Worm (Caenorhabditis elegans) whole organism, young adult: ENCODE results near the gene lips-17.

ENCODE experiments used
- B0019.2 ChIP-seq: fragments of 200-800 bp; sonication (Bioruptor generic); conservative IDR thresholded peaks from 2 replicates; pipeline ENCODE4 v1.3.6; 2022; ENCODE audit warnings: missing genetic modification reagents, missing genetic modification characterization, missing compliant biosample characterization
- B0261.1 ChIP-seq: sonication (generic microtip); optimal IDR thresholded peaks from 2 replicates; lab custom pipeline; 2016; ENCODE audit warnings: mild to moderate bottlenecking, missing genetic modification characterization, moderate library complexity, missing compliant biosample characterization
- C06A6.2 ChIP-seq: fragments of 200-800 bp; sonication (Bioruptor generic); conservative IDR thresholded peaks from 2 replicates; pipeline ENCODE4 v1.3.6; 2022; ENCODE audit warnings: missing genetic modification characterization, missing compliant biosample characterization
- C17E4.6 ChIP-seq: fragments of 200-800 bp; sonication (Bioruptor generic); IDR thresholded peaks from 2 replicates; pipeline ENCODE4 v1.3.6; 2022; ENCODE audit warnings: missing genetic modification reagents, missing genetic modification characterization, missing compliant biosample characterization
- F23B12.7 ChIP-seq: sonication (generic microtip); optimal IDR thresholded peaks from 2 replicates; lab custom pipeline; 2017; ENCODE audit warnings: missing genetic modification characterization, mild to moderate bottlenecking, missing compliant biosample characterization, antibody characterized with exemption, moderate library complexity; ENCODE audit not compliant: insufficient read depth
- F37B4.10 ChIP-seq: fragments of 200-800 bp; sonication (Bioruptor generic); IDR thresholded peaks from 2 replicates; pipeline ENCODE4 v1.3.6; 2022; ENCODE audit warnings: missing genetic modification characterization, missing compliant biosample characterization
- F39B2.1 ChIP-seq: fragments of 200-800 bp; sonication (Bioruptor generic); IDR thresholded peaks from 2 replicates; pipeline ENCODE4 v1.3.6; 2022; ENCODE audit warnings: missing genetic modification reagents, missing genetic modification characterization, missing compliant biosample characterization
- K12H6.12 ChIP-seq: fragments of 200-800 bp; sonication (Bioruptor generic); optimal IDR thresholded peaks from 2 replicates; lab custom pipeline; 2018; ENCODE audit warnings: mild to moderate bottlenecking, missing genetic modification characterization, missing compliant biosample characterization
- T07F8.4 ChIP-seq: sonication (generic microtip); optimal IDR thresholded peaks from 2 replicates; lab custom pipeline; 2016; ENCODE audit warnings: mild to moderate bottlenecking, missing genetic modification characterization, moderate library complexity, missing compliant biosample characterization
- Y53G8AR.9 ChIP-seq: fragments of 200-800 bp; sonication (Bioruptor generic); conservative IDR thresholded peaks from 2 replicates; pipeline ENCODE4 v1.3.6; 2022; ENCODE audit warnings: missing genetic modification reagents, missing genetic modification characterization, missing compliant biosample characterization
- Y79H2A.3 ChIP-seq: fragments of 200-800 bp; sonication (Bioruptor generic); conservative IDR thresholded peaks from 2 replicates; pipeline ENCODE4 v1.3.6; 2022; ENCODE audit warnings: missing genetic modification reagents, missing genetic modification characterization, missing compliant biosample characterization
- aptf-3 ChIP-seq: fragments of 200-800 bp; sonication (Bioruptor generic); IDR thresholded peaks from 2 replicates; pipeline ENCODE4 v1.3.6; 2022; ENCODE audit warnings: missing genetic modification characterization, missing compliant biosample characterization
- atf-7 ChIP-seq: sonication (generic microtip); optimal IDR thresholded peaks from 2 replicates; lab custom pipeline; 2017; ENCODE audit warnings: mild to moderate bottlenecking, missing genetic modification characterization, missing compliant biosample characterization
- athp-1 ChIP-seq: sonication (generic microtip); optimal IDR thresholded peaks from 2 replicates; lab custom pipeline; 2017; ENCODE audit warnings: mild to moderate bottlenecking, missing genetic modification characterization, missing compliant biosample characterization
- cebp-1 ChIP-seq, 2 experiments: fragments of 200-800 bp in 1 of 2; sonication (Bioruptor generic) in 1 of 2; sonication (generic microtip) in 1 of 2; IDR thresholded peaks in 1 of 2; optimal IDR thresholded peaks in 1 of 2; 2 replicates each; pipeline versions ENCODE4 v1.3.6 to Lab custom; 2017 to 2022; ENCODE audit warnings: missing compliant biosample characterization in 2 of 2, missing genetic modification characterization in 2 of 2, mild to moderate bottlenecking in 1 of 2, missing genetic modification reagents in 1 of 2, moderate library complexity in 1 of 2
- cebp-2 ChIP-seq: fragments of 200-800 bp; sonication (Bioruptor generic); IDR thresholded peaks from 2 replicates; pipeline ENCODE4 v1.3.6; 2022; ENCODE audit warnings: missing genetic modification characterization, missing compliant biosample characterization
- ceh-100 ChIP-seq: fragments of 200-800 bp; sonication (Bioruptor generic); IDR thresholded peaks from 2 replicates; pipeline ENCODE4 v1.3.6; 2022; ENCODE audit warnings: missing genetic modification reagents, missing genetic modification characterization, missing compliant biosample characterization
- ceh-40 ChIP-seq: fragments of 200-800 bp; sonication (Bioruptor generic); IDR thresholded peaks from 2 replicates; pipeline ENCODE4 v1.3.6; 2022; ENCODE audit warnings: missing genetic modification characterization, missing compliant biosample characterization
- dpl-1 ChIP-seq: fragments of 150-350 bp; optimal IDR thresholded peaks from 2 replicates; lab custom pipeline; 2014; ENCODE audit warnings: missing biosample characterization, missing genetic modification reagents, missing genetic modification characterization
- fkh-3 ChIP-seq: sonication (generic microtip); optimal IDR thresholded peaks from 2 replicates; lab custom pipeline; 2016; ENCODE audit warnings: mild to moderate bottlenecking, missing genetic modification characterization, missing compliant biosample characterization
- gei-17 ChIP-seq: fragments of 200-800 bp; sonication (Bioruptor generic); optimal IDR thresholded peaks from 2 replicates; lab custom pipeline; 2018; ENCODE audit warnings: mild to moderate bottlenecking, missing genetic modification characterization, missing compliant biosample characterization
- hlh-26 ChIP-seq: fragments of 200-800 bp; sonication (Bioruptor generic); conservative IDR thresholded peaks from 2 replicates; pipeline ENCODE4 v1.3.6; 2022; ENCODE audit warnings: missing genetic modification reagents, missing genetic modification characterization, missing compliant biosample characterization
- let-526 ChIP-seq: fragments of 200-800 bp; sonication (Bioruptor generic); IDR thresholded peaks from 2 replicates; pipeline ENCODE4 v1.3.6; 2022; ENCODE audit warnings: missing genetic modification reagents, missing genetic modification characterization, missing compliant biosample characterization
- lin-35 ChIP-seq, 3 experiments: fragments of 150-350 bp in 2 of 3; sonication (generic microtip) in 1 of 3; optimal IDR thresholded peaks; 2 replicates each; lab custom pipeline; 2014 to 2018; ENCODE audit warnings: missing biosample characterization in 3 of 3, missing genetic modification characterization in 3 of 3, missing genetic modification reagents in 3 of 3
- lin-40 ChIP-seq: sonication (generic microtip); optimal IDR thresholded peaks from 2 replicates; lab custom pipeline; 2016; ENCODE audit warnings: missing genetic modification characterization, mild to moderate bottlenecking, missing compliant biosample characterization, missing genotype, missing genetic modification reagents
- lsl-1 ChIP-seq: fragments of 200-800 bp; sonication (Bioruptor generic); optimal IDR thresholded peaks from 2 replicates; lab custom pipeline; 2018; ENCODE audit warnings: mild to moderate bottlenecking, missing genetic modification characterization, moderate library complexity, missing compliant biosample characterization
- lsy-27 ChIP-seq: sonication (generic microtip); optimal IDR thresholded peaks from 2 replicates; lab custom pipeline; 2017; ENCODE audit warnings: missing genetic modification characterization, mild to moderate bottlenecking, missing compliant biosample characterization, antibody characterized with exemption, missing genotype, borderline replicate concordance; ENCODE audit not compliant: insufficient read depth
- madf-3 ChIP-seq: fragments of 200-800 bp; sonication (Bioruptor generic); IDR thresholded peaks from 2 replicates; pipeline ENCODE4 v1.3.6; 2022; ENCODE audit warnings: missing genetic modification reagents, missing genetic modification characterization, missing compliant biosample characterization
- madf-6 ChIP-seq: fragments of 200-800 bp; sonication (Bioruptor generic); IDR thresholded peaks from 2 replicates; pipeline ENCODE4 v1.3.6; 2022; ENCODE audit warnings: missing genetic modification reagents, missing genetic modification characterization, missing compliant biosample characterization
- mel-28 ChIP-seq: sonication (generic microtip); optimal IDR thresholded peaks from 2 replicates; lab custom pipeline; 2016; ENCODE audit warnings: borderline replicate concordance, mild to moderate bottlenecking, missing genetic modification characterization, missing compliant biosample characterization
- nfya-1 ChIP-seq: sonication (generic microtip); optimal IDR thresholded peaks from 2 replicates; lab custom pipeline; 2017; ENCODE audit warnings: antibody characterized with exemption, missing compliant biosample characterization, missing genetic modification characterization, borderline replicate concordance; ENCODE audit not compliant: insufficient read depth
- nfya-2 ChIP-seq: fragments of 200-800 bp; sonication (Bioruptor generic); IDR thresholded peaks from 2 replicates; pipeline ENCODE4 v1.3.6; 2022; ENCODE audit warnings: missing genetic modification reagents, missing genetic modification characterization, missing compliant biosample characterization
- nhr-80 ChIP-seq: sonication (generic microtip); optimal IDR thresholded peaks from 2 replicates; lab custom pipeline; 2016; ENCODE audit warnings: missing genetic modification characterization, missing compliant biosample characterization
- pha-4 ChIP-seq: fragments of 150-350 bp; sonication (generic microtip); optimal IDR thresholded peaks from 2 replicates; lab custom pipeline; 2014; ENCODE audit warnings: missing biosample characterization, missing genetic modification reagents, missing genetic modification characterization
- repo-1 ChIP-seq: sonication (generic microtip); optimal IDR thresholded peaks from 2 replicates; lab custom pipeline; 2017; ENCODE audit warnings: mild to moderate bottlenecking, missing genetic modification characterization, missing compliant biosample characterization
- rpc-1 ChIP-seq, 2 experiments: fragments of 150-350 bp in 1 of 2; sonication (generic microtip) in 1 of 2; optimal IDR thresholded peaks; 2 replicates each; lab custom pipeline; 2014 to 2018; ENCODE audit warnings: missing biosample characterization in 1 of 2, missing genetic modification characterization in 1 of 2, missing genetic modification reagents in 1 of 2, missing genotype in 1 of 2
- sea-2 ChIP-seq: fragments of 200-800 bp; sonication (Bioruptor generic); IDR thresholded peaks from 2 replicates; pipeline ENCODE4 v1.3.6; 2022; ENCODE audit warnings: missing genetic modification characterization, missing compliant biosample characterization
- tlf-1 ChIP-seq: fragments of 200-800 bp; sonication (Bioruptor generic); optimal IDR thresholded peaks from 2 replicates; lab custom pipeline; 2018; ENCODE audit warnings: mild to moderate bottlenecking, missing genetic modification characterization, missing compliant biosample characterization
- unc-130 ChIP-seq: sonication (generic microtip); optimal IDR thresholded peaks from 2 replicates; lab custom pipeline; 2016; ENCODE audit warnings: missing genetic modification reagents, missing genetic modification characterization, missing compliant biosample characterization
- unc-62 ChIP-seq: fragments of 150-350 bp; optimal IDR thresholded peaks from 2 replicates; lab custom pipeline; 2014; ENCODE audit warnings: missing biosample characterization, missing genetic modification reagents, missing genetic modification characterization
- xnd-1 ChIP-seq: sonication (generic microtip); optimal IDR thresholded peaks from 2 replicates; lab custom pipeline; 2016; ENCODE audit warnings: missing genotype, missing genetic modification reagents, missing genetic modification characterization, missing compliant biosample characterization
- zfh-2 ChIP-seq: fragments of 200-800 bp; sonication (Bioruptor generic); conservative IDR thresholded peaks from 2 replicates; pipeline ENCODE4 v1.3.6; 2022; ENCODE audit warnings: missing genetic modification reagents, missing genetic modification characterization, missing compliant biosample characterization
- ztf-26 ChIP-seq: sonication (generic microtip); optimal IDR thresholded peaks from 2 replicates; lab custom pipeline; 2017; ENCODE audit warnings: missing genetic modification characterization, missing compliant biosample characterization
- ztf-28 ChIP-seq: fragments of 200-800 bp; sonication (Bioruptor generic); IDR thresholded peaks from 2 replicates; pipeline ENCODE4 v1.3.6; 2022; ENCODE audit warnings: missing genetic modification reagents, missing genetic modification characterization, missing compliant biosample characterization

lips-17 gene

DNA sequence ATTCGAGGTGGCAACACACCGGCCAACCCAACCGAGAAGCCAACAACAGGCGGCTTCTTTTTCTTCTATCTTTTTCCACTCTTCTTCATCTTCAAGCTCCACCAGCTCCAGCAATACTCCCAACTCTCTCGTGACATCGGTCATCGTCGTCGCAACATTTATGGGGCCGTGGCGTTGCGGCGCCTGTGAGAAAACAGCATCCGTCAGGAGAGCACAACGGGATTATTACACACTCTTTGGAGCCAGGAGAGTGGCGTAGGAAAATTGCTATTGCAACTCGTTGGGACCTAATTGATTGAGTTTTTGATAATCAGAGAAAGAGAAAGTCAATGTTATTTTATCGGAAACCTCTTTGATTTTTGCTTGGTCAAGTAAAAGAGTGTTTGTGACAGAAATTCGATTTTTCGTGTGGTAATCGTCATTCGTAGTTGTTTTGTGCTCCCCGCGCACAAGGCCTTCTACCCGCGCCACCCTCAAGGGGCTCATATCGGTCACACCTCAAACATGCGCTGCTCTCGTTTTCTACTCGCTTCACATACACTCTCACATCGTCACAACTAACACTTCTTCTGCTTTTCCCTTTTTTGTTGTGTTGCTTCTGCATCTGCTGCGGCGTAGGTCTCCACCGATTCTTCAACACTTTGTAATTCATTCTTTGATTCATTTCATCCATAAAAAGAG lies 32.2 kb downstream of the lips-17 start:
- TF ChIP-seq ztf-28 (GFP tag; lab: Robert Waterston, UW): peak; percentile 42; the same call in 1 of the 2 replicates
- no peak for TF ChIP-seq repo-1 (tag; lab: Kevin White, UChicago)
- 0 out of 2 replicates have a peak, but pooled peaks have one; percentile 26 for TF ChIP-seq zfh-2 (GFP tag; lab: Robert Waterston, UW)

DNA sequence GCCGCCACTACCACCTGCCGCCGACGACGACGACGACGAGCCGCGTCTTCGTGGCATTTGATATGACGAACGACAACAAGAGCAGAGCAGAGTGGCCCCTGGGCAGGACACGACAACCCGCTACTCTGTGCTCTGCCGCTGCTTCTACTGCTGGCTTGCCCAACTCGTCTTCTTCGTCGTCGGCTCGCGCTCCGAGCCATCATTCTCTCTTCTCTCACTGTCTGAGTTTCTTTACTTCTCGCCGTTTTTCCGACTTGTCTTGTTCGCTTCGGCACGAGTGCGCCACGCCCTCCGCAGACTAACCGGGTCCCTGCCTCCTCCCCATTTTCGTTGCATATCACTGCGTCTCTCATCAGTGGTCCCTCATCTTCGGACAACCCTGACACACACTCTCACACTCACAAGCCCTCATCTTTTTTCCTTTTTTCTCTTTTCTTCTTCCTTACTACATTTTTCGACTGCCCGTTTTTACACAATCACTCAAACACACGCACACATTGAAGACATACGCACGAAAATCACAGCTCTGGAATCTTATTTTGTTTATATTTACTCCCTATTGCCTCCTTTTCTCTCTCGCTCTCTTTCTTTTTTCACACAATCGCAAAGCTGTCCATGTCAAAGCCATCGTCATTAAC lies 34.1 kb downstream of the lips-17 start:
- no peak for TF ChIP-seq let-526 (GFP tag; lab: Robert Waterston, UW)
- no peak for TF ChIP-seq mel-28
- peak in 1 of 3 experiments; percentile 46 for TF ChIP-seq lin-35 (GFP tag; optimal IDR thresholded peaks at IDR 0.05; lab: Kevin White, UChicago)
- no peak for TF ChIP-seq madf-3 (GFP tag; lab: Robert Waterston, UW)
- TF ChIP-seq gei-17 (GFP tag; lab: Kevin White, UChicago): no peak
- no peak for TF ChIP-seq unc-62
- no peak for TF ChIP-seq Y53G8AR.9 (GFP tag; lab: Robert Waterston, UW)
- no peak for TF ChIP-seq unc-130 (GFP tag; lab: Kevin White, UChicago)
- no peak for TF ChIP-seq B0261.1 (tag; lab: Kevin White, UChicago)
- TF ChIP-seq nfya-1 (tag; lab: Kevin White, UChicago): no peak
- TF ChIP-seq cebp-2: no peak
- TF ChIP-seq K12H6.12: peak; percentile 60
- no peak for TF ChIP-seq nfya-2 (GFP tag; lab: Robert Waterston, UW)
- TF ChIP-seq nhr-80: no peak
- no peak for TF ChIP-seq C06A6.2 (GFP tag; lab: Robert Waterston, UW)
- TF ChIP-seq lsl-1 (GFP tag; lab: Kevin White, UChicago): no peak
- TF ChIP-seq athp-1 (tag; lab: Kevin White, UChicago): no peak
- no peak for TF ChIP-seq F37B4.10 (GFP tag; lab: Robert Waterston, UW)
- no peak for TF ChIP-seq pha-4 (tag; lab: Kevin White, UChicago)
- no peak for TF ChIP-seq fkh-3 (tag; lab: Kevin White, UChicago)
- no peak for TF ChIP-seq ztf-26
- no peak for TF ChIP-seq atf-7
- no peak for TF ChIP-seq dpl-1 (GFP tag; lab: Kevin White, UChicago)
- no peak for TF ChIP-seq hlh-26 (GFP tag; lab: Robert Waterston, UW)
- no peak for TF ChIP-seq C17E4.6
- no peak for TF ChIP-seq F39B2.1 (GFP tag; lab: Robert Waterston, UW)
- no peak for TF ChIP-seq ztf-28 (GFP tag; lab: Robert Waterston, UW)
- no peak for TF ChIP-seq rpc-1 (optimal IDR thresholded peaks at IDR 0.05; lab: Kevin White, UChicago)
- TF ChIP-seq rpc-1 (tag; optimal IDR thresholded peaks at IDR 0.05; lab: Kevin White, UChicago): no peak
- no peak for TF ChIP-seq F23B12.7
- TF ChIP-seq lsy-27: no peak
- no peak for TF ChIP-seq sea-2 (GFP tag; lab: Robert Waterston, UW)
- TF ChIP-seq lin-40 (tag; lab: Kevin White, UChicago): peak; percentile 32
- no peak for TF ChIP-seq B0019.2 (GFP tag; lab: Robert Waterston, UW)
- no peak for TF ChIP-seq Y79H2A.3 (GFP tag; lab: Robert Waterston, UW)
- TF ChIP-seq aptf-3 (GFP tag; lab: Robert Waterston, UW): no peak
- TF ChIP-seq xnd-1 (tag; lab: Kevin White, UChicago): no peak
- no peak for TF ChIP-seq ceh-100
- TF ChIP-seq repo-1 (tag; lab: Kevin White, UChicago): no peak
- TF ChIP-seq madf-6 (GFP tag; lab: Robert Waterston, UW): no peak
- no peak for TF ChIP-seq ceh-40 (GFP tag; lab: Robert Waterston, UW)
- no peak for TF ChIP-seq T07F8.4 (tag; lab: Kevin White, UChicago)
- no peak for TF ChIP-seq tlf-1 (GFP tag; lab: Kevin White, UChicago)
- TF ChIP-seq cebp-1 (GFP tag; IDR thresholded peaks at IDR 0.05; lab: Robert Waterston, UW): no peak
- peak; percentile 58 for TF ChIP-seq cebp-1 (tag; optimal IDR thresholded peaks at IDR 0.05; lab: Kevin White, UChicago)
